Worm (Caenorhabditis elegans) whole organism, mixed stage, embryonic: Measurements from ENCODE around the gene ins-2.
A peak's percentile ranks its signal among the peaks of the same experiment; 100 is the strongest.

Source experiments
- M03D4.4 ChIP-seq: sonication (generic microtip); optimal IDR thresholded peaks from 2 replicates; lab custom pipeline; 2017; ENCODE audit warnings: mild to moderate bottlenecking, missing genetic modification characterization, missing compliant biosample characterization
- bed-3 ChIP-seq: fragments of 200-800 bp; sonication (Bioruptor generic); optimal IDR thresholded peaks from 3 replicates; lab custom pipeline; 2018; ENCODE audit warnings: mild to moderate bottlenecking, missing genetic modification characterization, moderate library complexity, missing compliant biosample characterization
- blmp-1 ChIP-seq: fragments of 150-350 bp; optimal IDR thresholded peaks from 2 replicates; lab custom pipeline; 2014; ENCODE audit warnings: missing biosample characterization, missing genetic modification characterization
- ceh-39 ChIP-seq: fragments of 150-350 bp; optimal IDR thresholded peaks from 2 replicates; lab custom pipeline; 2014; ENCODE audit warnings: missing biosample characterization, missing genetic modification characterization
- ceh-43 ChIP-seq: fragments of 200-800 bp; sonication (Bioruptor generic); optimal IDR thresholded peaks from 2 replicates; lab custom pipeline; 2018; ENCODE audit warnings: mild to moderate bottlenecking, missing genetic modification characterization, moderate library complexity, missing compliant biosample characterization
- ceh-83 ChIP-seq: fragments of 200-800 bp; sonication (Bioruptor generic); optimal IDR thresholded peaks from 2 replicates; lab custom pipeline; 2018; ENCODE audit warnings: mild to moderate bottlenecking, missing genetic modification characterization, missing compliant biosample characterization
- ces-1 ChIP-seq: fragments of 150-350 bp; optimal IDR thresholded peaks from 2 replicates; lab custom pipeline; 2014; ENCODE audit warnings: missing biosample characterization, missing genetic modification reagents, missing genetic modification characterization
- cnd-1 ChIP-seq: fragments of 200-800 bp; sonication (Bioruptor generic); optimal IDR thresholded peaks from 2 replicates; lab custom pipeline; 2018; ENCODE audit warnings: mild to moderate bottlenecking, missing genetic modification characterization, missing compliant biosample characterization
- elt-1 ChIP-seq: sonication (generic microtip); optimal IDR thresholded peaks from 2 replicates; lab custom pipeline; 2017; ENCODE audit warnings: missing genetic modification characterization, mild to moderate bottlenecking, missing compliant biosample characterization, antibody characterized with exemption, moderate library complexity, borderline replicate concordance; ENCODE audit not compliant: insufficient read depth
- elt-3 ChIP-seq: fragments of 150-350 bp; optimal IDR thresholded peaks from 2 replicates; lab custom pipeline; 2014; ENCODE audit warnings: missing biosample characterization, missing genetic modification characterization
- flh-1 ChIP-seq: fragments of 200-800 bp; sonication (Bioruptor generic); optimal IDR thresholded peaks from 2 replicates; lab custom pipeline; 2018; ENCODE audit warnings: mild to moderate bottlenecking, missing genetic modification characterization, moderate library complexity, missing compliant biosample characterization
- ham-2 ChIP-seq: fragments of 200-800 bp; sonication (Bioruptor generic); optimal IDR thresholded peaks from 2 replicates; lab custom pipeline; 2018; ENCODE audit warnings: mild to moderate bottlenecking, missing genetic modification characterization, missing compliant biosample characterization
- hlh-1 ChIP-seq: fragments of 150-350 bp; optimal IDR thresholded peaks from 2 replicates; lab custom pipeline; 2014; ENCODE audit warnings: missing biosample characterization, missing genetic modification reagents, missing genetic modification characterization
- lin-13 ChIP-seq: fragments of 150-350 bp; optimal IDR thresholded peaks from 2 replicates; lab custom pipeline; 2014; ENCODE audit warnings: missing biosample characterization, missing genetic modification characterization
- lin-32 ChIP-seq: fragments of 200-800 bp; sonication (Bioruptor generic); optimal IDR thresholded peaks from 2 replicates; lab custom pipeline; 2018; ENCODE audit warnings: mild to moderate bottlenecking, missing genetic modification characterization, missing compliant biosample characterization
- mab-5 ChIP-seq: fragments of 150-350 bp; optimal IDR thresholded peaks from 2 replicates; lab custom pipeline; 2014; ENCODE audit warnings: missing biosample characterization, missing genetic modification characterization
- mep-1 ChIP-seq: fragments of 150-350 bp; optimal IDR thresholded peaks from 2 replicates; lab custom pipeline; 2017; ENCODE audit warnings: missing biosample characterization, missing genetic modification reagents, missing genetic modification characterization, inconsistent platforms
- mls-2 ChIP-seq: sonication (generic microtip); optimal IDR thresholded peaks from 2 replicates; lab custom pipeline; 2016; ENCODE audit warnings: mild to moderate bottlenecking, missing genetic modification characterization, moderate library complexity, missing compliant biosample characterization
- nhr-2 ChIP-seq: fragments of 150-350 bp; optimal IDR thresholded peaks from 2 replicates; lab custom pipeline; 2014; ENCODE audit warnings: missing biosample characterization, missing genetic modification characterization
- nhr-28 ChIP-seq: fragments of 150-350 bp; optimal IDR thresholded peaks from 2 replicates; lab custom pipeline; 2014; ENCODE audit warnings: missing biosample characterization, missing genetic modification characterization
- nhr-76 ChIP-seq: sonication (generic microtip); optimal IDR thresholded peaks from 2 replicates; lab custom pipeline; 2017; ENCODE audit warnings: missing biosample characterization, missing genetic modification characterization
- pha-4 ChIP-seq: fragments of 150-350 bp; optimal IDR thresholded peaks from 2 replicates; lab custom pipeline; 2018; ENCODE audit warnings: missing biosample characterization, missing genetic modification reagents, missing genetic modification characterization
- sem-2 ChIP-seq: fragments of 200-800 bp; sonication (Bioruptor generic); optimal IDR thresholded peaks from 2 replicates; lab custom pipeline; 2018; ENCODE audit warnings: mild to moderate bottlenecking, missing genetic modification characterization, missing compliant biosample characterization
- snpc-4 ChIP-seq: fragments of 150-350 bp; optimal IDR thresholded peaks from 2 replicates; lab custom pipeline; 2014; ENCODE audit warnings: missing biosample characterization, missing genetic modification characterization
- sptf-1 ChIP-seq: sonication (generic microtip); optimal IDR thresholded peaks from 2 replicates; lab custom pipeline; 2017; ENCODE audit warnings: mild to moderate bottlenecking, missing genetic modification characterization, moderate library complexity, missing compliant biosample characterization
- tbx-8 ChIP-seq: fragments of 200-800 bp; sonication (Bioruptor generic); optimal IDR thresholded peaks from 2 replicates; lab custom pipeline; 2018; ENCODE audit warnings: mild to moderate bottlenecking, missing genetic modification characterization, moderate library complexity, missing compliant biosample characterization
- unc-39 ChIP-seq: fragments of 150-350 bp; optimal IDR thresholded peaks from 2 replicates; lab custom pipeline; 2014; ENCODE audit warnings: missing biosample characterization, missing genetic modification characterization
- unc-62 ChIP-seq: fragments of 150-350 bp; optimal IDR thresholded peaks from 2 replicates; lab custom pipeline; 2014; ENCODE audit warnings: missing biosample characterization, missing genetic modification reagents, missing genetic modification characterization
- zip-8 ChIP-seq: fragments of 150-350 bp; optimal IDR thresholded peaks from 2 replicates; lab custom pipeline; 2014; ENCODE audit warnings: missing biosample characterization, missing genetic modification characterization
- ztf-11 ChIP-seq: fragments of 150-350 bp; optimal IDR thresholded peaks from 2 replicates; lab custom pipeline; 2014; ENCODE audit warnings: missing biosample characterization, missing genetic modification characterization

Gene ins-2

DNA sequence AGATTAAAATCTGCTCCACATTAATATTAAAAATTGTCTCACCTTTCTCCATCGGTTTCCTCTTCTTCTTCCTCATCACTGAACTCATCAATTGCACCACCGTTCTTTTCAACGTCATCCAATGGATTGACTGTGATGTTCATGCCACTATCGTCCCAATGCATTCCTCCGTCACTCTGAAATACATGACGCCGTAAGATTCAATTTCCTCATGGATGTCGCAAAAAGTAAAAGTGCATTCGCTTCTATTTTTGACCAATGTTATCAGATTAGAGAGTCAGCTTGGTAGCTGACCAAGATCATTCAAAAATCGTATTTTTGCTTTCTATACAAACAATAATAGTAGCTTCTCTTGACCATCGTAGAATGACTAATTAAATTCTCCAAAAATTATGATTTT is 41.9 kb upstream of the ins-2 start:
- TF ChIP-seq nhr-28: no peak
- no peak for TF ChIP-seq bed-3
- TF ChIP-seq sem-2 (GFP tag; lab: Kevin White, UChicago): no peak
- TF ChIP-seq tbx-8 (GFP tag; lab: Kevin White, UChicago): no peak
- no peak for TF ChIP-seq M03D4.4
- no peak for TF ChIP-seq ham-2 (GFP tag; lab: Kevin White, UChicago)
- TF ChIP-seq elt-3 (tag; lab: Kevin White, UChicago): no peak
- no peak for TF ChIP-seq nhr-76 (tag; lab: Kevin White, UChicago)
- no peak for TF ChIP-seq mls-2
- TF ChIP-seq mep-1: no peak
- TF ChIP-seq lin-32 (GFP tag; lab: Kevin White, UChicago): no peak
- TF ChIP-seq lin-13 (tag; lab: Kevin White, UChicago): no peak
- TF ChIP-seq, all 35 proteins: peak for 0

- TF ChIP-seq nhr-76 (tag; lab: Kevin White, UChicago) (no peak), flh-1 (no peak), unc-62 (GFP tag; lab: Kevin White, UChicago) (no peak), cnd-1 (tag; lab: Kevin White, UChicago) (no peak), ztf-11 (no peak), ceh-43 (no peak), ceh-39 (no peak)
Measured at ce11 chrII:5948681-5949080, 39.6 kb upstream of the ins-2 start.

ce11 chrII:5950657-5951056 is 37.7 kb upstream of the ins-2 start:
- no peak for TF ChIP-seq mls-2
- peak; percentile 79 for TF ChIP-seq ces-1 (GFP tag; lab: Kevin White, UChicago)
- TF ChIP-seq snpc-4 (tag; lab: Kevin White, UChicago): no peak

ce11 chrII:5951745-5952144 is 36.6 kb upstream of the ins-2 start:
- TF ChIP-seq elt-1 (no peak), tbx-8 (GFP tag; lab: Kevin White, UChicago) (no peak), hlh-1 (no peak), zip-8 (tag; lab: Kevin White, UChicago) (no peak), mab-5 (tag; lab: Kevin White, UChicago) (no peak), nhr-2 (tag; lab: Kevin White, UChicago) (no peak), mls-2 (no peak), pha-4 (tag; lab: Kevin White, UChicago) (no peak), ceh-43 (no peak), lin-13 (tag; lab: Kevin White, UChicago) (no peak), blmp-1 (tag; lab: Kevin White, UChicago) (no peak), unc-39 (tag; lab: Kevin White, UChicago) (no peak)

DNA sequence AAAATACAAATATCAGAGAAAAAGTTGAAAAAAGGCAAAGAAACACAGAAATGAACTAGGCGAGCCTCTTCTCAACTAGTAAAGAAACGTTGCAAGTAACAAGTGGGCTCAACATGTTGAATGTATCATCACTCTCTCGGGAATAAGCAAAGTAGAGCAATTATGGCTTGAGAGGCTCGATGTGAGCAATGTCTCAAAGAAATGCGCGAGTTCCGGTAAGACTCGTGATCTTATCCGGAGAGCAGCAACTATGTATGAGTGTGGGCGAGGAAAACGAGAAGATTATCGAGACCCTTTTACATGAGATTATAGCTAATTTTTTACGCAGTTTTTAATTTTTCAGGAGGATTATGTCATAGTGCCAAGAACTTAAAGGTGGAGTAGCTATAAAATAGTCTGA is 36.1 kb upstream of the ins-2 start:
- TF ChIP-seq ham-2 (GFP tag; lab: Kevin White, UChicago): no peak
- TF ChIP-seq mls-2: no peak
- no peak for TF ChIP-seq zip-8 (tag; lab: Kevin White, UChicago)
- TF ChIP-seq lin-13 (tag; lab: Kevin White, UChicago): no peak
- no peak for TF ChIP-seq cnd-1 (tag; lab: Kevin White, UChicago)
- no peak for TF ChIP-seq ceh-83
- no peak for TF ChIP-seq elt-3 (tag; lab: Kevin White, UChicago)
- no peak for TF ChIP-seq unc-62 (GFP tag; lab: Kevin White, UChicago)
- TF ChIP-seq sptf-1 (tag; lab: Kevin White, UChicago): no peak
- TF ChIP-seq mab-5 (tag; lab: Kevin White, UChicago): no peak
- no peak for TF ChIP-seq nhr-2 (tag; lab: Kevin White, UChicago)
- no peak for TF ChIP-seq sem-2 (GFP tag; lab: Kevin White, UChicago)
- TF ChIP-seq, all 35 proteins: peak for 0

ce11 chrII:5955638-5956167 is 32.6 kb upstream of the ins-2 start:
- no peak for TF ChIP-seq elt-1
- peak; percentile 86 for TF ChIP-seq unc-62 (GFP tag; lab: Kevin White, UChicago)
